Fruit fly (Drosophila melanogaster): ENCODE measurements around the gene CG3349.

CG3349 gene

dm6 chr3L:14989879-14990278 is 10.5 kb downstream of the CG3349 start:
- no peak for TF ChIP-seq CrebA (GFP tag; optimal IDR thresholded peaks at IDR 0.05; ENCODE audit: borderline replicate concordance)
- no peak for TF ChIP-seq Vsx2 (GFP tag; optimal IDR thresholded peaks at IDR 0.05; ENCODE audit: partially characterized antibody)
- no peak for TF ChIP-seq woc (GFP tag; optimal IDR thresholded peaks at IDR 0.05)
- TF ChIP-seq usp (GFP tag; optimal IDR thresholded peaks at IDR 0.05): no peak
- TF ChIP-seq Hr78 (GFP tag; optimal IDR thresholded peaks at IDR 0.05): no peak
- TF ChIP-seq CG32264 (GFP tag; optimal IDR thresholded peaks at IDR 0.05): no peak
- no peak for TF ChIP-seq brk (GFP tag; optimal IDR thresholded peaks at IDR 0.05)
- TF ChIP-seq Jra (GFP tag; optimal IDR thresholded peaks at IDR 0.05): no peak
- TF ChIP-seq Hnf4 (GFP tag; optimal IDR thresholded peaks at IDR 0.05): no peak
- TF ChIP-seq tai (GFP tag; optimal IDR thresholded peaks at IDR 0.05): no peak
- no peak for TF ChIP-seq jim (GFP tag; optimal IDR thresholded peaks at IDR 0.05)
- TF ChIP-seq sv (GFP tag; optimal IDR thresholded peaks at IDR 0.05): no peak
- TF ChIP-seq pan (optimal IDR thresholded peaks at IDR 0.05): no peak
- no peak for TF ChIP-seq lola (GFP tag; optimal IDR thresholded peaks at IDR 0.05)
- TF ChIP-seq ey (GFP tag; optimal IDR thresholded peaks at IDR 0.05): no peak
- TF ChIP-seq Sp1 (GFP tag; optimal IDR thresholded peaks at IDR 0.05): no peak

- TF ChIP-seq h (GFP tag; optimal IDR thresholded peaks at IDR 0.05) (no peak), Vsx2 (GFP tag; optimal IDR thresholded peaks at IDR 0.05; ENCODE audit: partially characterized antibody) (peak; percentile 67), GATAd (GFP tag; optimal IDR thresholded peaks at IDR 0.05) (no peak), OdsH (GFP tag; optimal IDR thresholded peaks at IDR 0.05) (no peak), Dif (GFP tag; optimal IDR thresholded peaks at IDR 0.05; ENCODE audit: partially characterized antibody) (peak; percentile 78), Sp1 (GFP tag; optimal IDR thresholded peaks at IDR 0.05) (no peak), woc (GFP tag; optimal IDR thresholded peaks at IDR 0.05) (no peak), Rel (GFP tag; optimal IDR thresholded peaks at IDR 0.05) (no peak), Rel (tag; optimal IDR thresholded peaks at IDR 0.05) (peak; percentile 66)
These were observed 12.6 kb downstream of the CG3349 start, which contains the start of gene Zip71B for dm6 chr3L:14992025-14992424. Gene Zip71B (plus strand): TSS chr3L:14992289.

- peak; percentile 3 for TF ChIP-seq br (GFP tag; optimal IDR thresholded peaks at IDR 0.05)
- TF ChIP-seq Mio (GFP tag; optimal IDR thresholded peaks at IDR 0.05): no peak
- TF ChIP-seq Rel (GFP tag; optimal IDR thresholded peaks at IDR 0.05): no peak
- TF ChIP-seq Rel (tag; optimal IDR thresholded peaks at IDR 0.05): peak; percentile 8
- TF ChIP-seq Sp1 (GFP tag; optimal IDR thresholded peaks at IDR 0.05): peak; percentile 22
These were observed 13.4 kb downstream of the CG3349 start for dm6 chr3L:14992807-14993206.

- TF ChIP-seq Hr78 (GFP tag; optimal IDR thresholded peaks at IDR 0.05) (no peak), sv (GFP tag; optimal IDR thresholded peaks at IDR 0.05) (no peak), HLH106 (tag; optimal IDR thresholded peaks at IDR 0.05) (peak; percentile 78), N (GFP tag; optimal IDR thresholded peaks at IDR 0.05) (no peak), tai (GFP tag; optimal IDR thresholded peaks at IDR 0.05) (no peak), Myc (optimal IDR thresholded peaks at IDR 0.05) (peak; percentile 71), Abd-B (GFP tag; optimal IDR thresholded peaks at IDR 0.05) (no peak), brk (GFP tag; optimal IDR thresholded peaks at IDR 0.05) (no peak), CrebA (GFP tag; optimal IDR thresholded peaks at IDR 0.05; ENCODE audit: borderline replicate concordance) (no peak), br (GFP tag; optimal IDR thresholded peaks at IDR 0.05) (no peak), rgr (GFP tag; optimal IDR thresholded peaks at IDR 0.05) (no peak), CG32264 (GFP tag; optimal IDR thresholded peaks at IDR 0.05) (no peak), dmrt93B (GFP tag; optimal IDR thresholded peaks at IDR 0.05) (peak; percentile 42), fru (GFP tag; optimal IDR thresholded peaks at IDR 0.05) (peak; percentile 1), Dif (GFP tag; optimal IDR thresholded peaks at IDR 0.05; ENCODE audit: partially characterized antibody) (no peak), Vsx2 (GFP tag; optimal IDR thresholded peaks at IDR 0.05; ENCODE audit: partially characterized antibody) (no peak), Dfd (GFP tag; optimal IDR thresholded peaks at IDR 0.05) (no peak), h (GFP tag; optimal IDR thresholded peaks at IDR 0.05) (peak; percentile 36), foxo (GFP tag; optimal IDR thresholded peaks at IDR 0.05) (peak in 1 of 2 experiments; percentile 63), Rel (GFP tag; optimal IDR thresholded peaks at IDR 0.05) (no peak), Rel (tag; optimal IDR thresholded peaks at IDR 0.05) (peak; percentile 40), Hnf4 (GFP tag; optimal IDR thresholded peaks at IDR 0.05) (no peak), Sp1 (GFP tag; optimal IDR thresholded peaks at IDR 0.05) (no peak), lola (GFP tag; optimal IDR thresholded peaks at IDR 0.05) (no peak), Jra (GFP tag; optimal IDR thresholded peaks at IDR 0.05) (no peak), ey (GFP tag; optimal IDR thresholded peaks at IDR 0.05) (no peak), pan (optimal IDR thresholded peaks at IDR 0.05) (no peak), usp (GFP tag; optimal IDR thresholded peaks at IDR 0.05) (no peak), Mio (GFP tag; optimal IDR thresholded peaks at IDR 0.05) (no peak), dsf (GFP tag; optimal IDR thresholded peaks at IDR 0.05; ENCODE audit: borderline replicate concordance) (no peak), CG9705 (GFP tag; optimal IDR thresholded peaks at IDR 0.05) (peak; percentile 48), jim (GFP tag; optimal IDR thresholded peaks at IDR 0.05) (no peak), dl (GFP tag; optimal IDR thresholded peaks at IDR 0.05; ENCODE audit: insufficient read depth in 1 of 2, partially characterized antibody in 2 of 2) (no peak), GATAd (GFP tag; optimal IDR thresholded peaks at IDR 0.05) (no peak), psq (GFP tag; optimal IDR thresholded peaks at IDR 0.05) (no peak), Hr83 (GFP tag; optimal IDR thresholded peaks at IDR 0.05; ENCODE audit: poor library complexity, severe bottlenecking) (peak; percentile 41), woc (GFP tag; optimal IDR thresholded peaks at IDR 0.05) (peak; percentile 34), sage (GFP tag; optimal IDR thresholded peaks at IDR 0.05) (no peak), OdsH (GFP tag; optimal IDR thresholded peaks at IDR 0.05) (no peak)
These were observed 20.0 kb downstream of the CG3349 start, which contains the start of the genes mRpL39 and Prosbeta2 for dm6 chr3L:14999284-15000019. Gene mRpL39 (minus strand): TSS chr3L:14999666. Gene Prosbeta2 (plus strand): TSS chr3L:14999951.
